Worm (Caenorhabditis elegans): ENCODE data around the gene cct-4.
A peak's percentile ranks its signal among the peaks of the same experiment; 100 is the strongest.

Gene cct-4

ce11 chrII:8267679-8268078 lies 15.8 kb upstream of the cct-4 start (continued):
- TF ChIP-seq Y116A8C.19 (tag; optimal IDR thresholded peaks at IDR 0.05; ENCODE audit: borderline replicate concordance) (no peak), rnt-1 (tag; optimal IDR thresholded peaks at IDR 0.05) (no peak), isw-1 (GFP tag; IDR thresholded peaks at IDR 0.05) (no peak), nhr-85 (tag) (peak; percentile 13), lir-3 (tag; optimal IDR thresholded peaks at IDR 0.05; ENCODE audit: poor library complexity) (no peak), swsn-7 (tag; optimal IDR thresholded peaks at IDR 0.05) (no peak), ceh-8 (GFP tag; optimal IDR thresholded peaks at IDR 0.05) (no peak), unc-98 (GFP tag; IDR thresholded peaks at IDR 0.05) (no peak), nhr-47 (tag; optimal IDR thresholded peaks at IDR 0.05) (no peak), unc-62 (GFP tag; optimal IDR thresholded peaks at IDR 0.05) (no peak), zip-4 (GFP tag; optimal IDR thresholded peaks at IDR 0.05) (no peak), nhr-71 (tag; optimal IDR thresholded peaks at IDR 0.05) (no peak)

- TF ChIP-seq fkh-10 (GFP tag; optimal IDR thresholded peaks at IDR 0.05) (no peak), elt-3 (tag; optimal IDR thresholded peaks at IDR 0.05) (no peak), ceh-88 (GFP tag; IDR thresholded peaks at IDR 0.05) (no peak), lin-13 (GFP tag; optimal IDR thresholded peaks at IDR 0.05) (no peak), fos-1 (tag; optimal IDR thresholded peaks at IDR 0.05) (no peak), rnt-1 (tag; optimal IDR thresholded peaks at IDR 0.05) (no peak)
Measured at ce11 chrII:8269351-8269750, 14.1 kb upstream of the cct-4 start, which contains the start of gene K01C8.2. K01C8.2 (minus strand) TSS chrII:8269451.

- peak; percentile 20 for TF ChIP-seq elt-2 (tag; optimal IDR thresholded peaks at IDR 0.05)
- TF ChIP-seq efl-1 (optimal IDR thresholded peaks at IDR 0.05): no peak
- peak in 1 of 2 experiments; percentile 66 for TF ChIP-seq efl-1 (GFP tag; optimal IDR thresholded peaks at IDR 0.05 in 1 of 2)
- no peak for TF ChIP-seq unc-98 (GFP tag; IDR thresholded peaks at IDR 0.05)
- TF ChIP-seq nhr-237 (tag; optimal IDR thresholded peaks at IDR 0.05): no peak
- no peak for TF ChIP-seq aly-2 (tag; optimal IDR thresholded peaks at IDR 0.05)
- TF ChIP-seq ztf-11 (tag; optimal IDR thresholded peaks at IDR 0.05): no peak
Measured at ce11 chrII:8269855-8270647, 13.4 kb upstream of the cct-4 start, which contains the start of gene tdc-1. tdc-1 (plus strand) TSS chrII:8270597.

- TF ChIP-seq hlh-17 (GFP tag; optimal IDR thresholded peaks at IDR 0.05; ENCODE audit: borderline replicate concordance) (no peak), fkh-4 (tag; optimal IDR thresholded peaks at IDR 0.05; ENCODE audit: borderline replicate concordance) (no peak), C16A3.4 (tag; optimal IDR thresholded peaks at IDR 0.05) (no peak), C04F5.9 (tag; optimal IDR thresholded peaks at IDR 0.05) (no peak), efl-1 (optimal IDR thresholded peaks at IDR 0.05) (no peak), efl-1 (GFP tag; optimal IDR thresholded peaks at IDR 0.05 in 1 of 2) (no peak), tbx-2 (tag; optimal IDR thresholded peaks at IDR 0.05) (no peak), hpl-2 (GFP tag; optimal IDR thresholded peaks at IDR 0.05) (no peak), egl-13 (tag; optimal IDR thresholded peaks at IDR 0.05) (no peak), ama-1 (optimal IDR thresholded peaks at IDR 0.05) (no peak), lin-15B (tag; optimal IDR thresholded peaks at IDR 0.05) (no peak), egl-27 (tag; optimal IDR thresholded peaks at IDR 0.05) (no peak), ets-5 (GFP tag; IDR thresholded peaks at IDR 0.05) (no peak), fos-1 (tag; optimal IDR thresholded peaks at IDR 0.05) (no peak), mdl-1 (tag; optimal IDR thresholded peaks at IDR 0.05) (no peak), F16B12.6 (tag; optimal IDR thresholded peaks at IDR 0.05) (no peak), alr-1 (tag; optimal IDR thresholded peaks at IDR 0.05; ENCODE audit: borderline replicate concordance) (no peak), vab-15 (tag; optimal IDR thresholded peaks at IDR 0.05) (no peak), nhr-28 (tag; optimal IDR thresholded peaks at IDR 0.05) (no peak)
Measured at ce11 chrII:8273060-8273459, 10.4 kb upstream of the cct-4 start.
